Worm (Caenorhabditis elegans) whole organism, late embryonic: ENCODE measurements around the gene F02E11.2.

Experiments used
- ceh-48 ChIP-seq: sonication (generic microtip); optimal IDR thresholded peaks from 2 replicates; lab custom pipeline; 2016; ENCODE audit warnings: missing genetic modification characterization, inconsistent platforms, missing compliant biosample characterization
- elt-2 ChIP-seq: sonication (generic microtip); optimal IDR thresholded peaks from 2 replicates; lab custom pipeline; 2016; ENCODE audit warnings: missing genetic modification reagents, missing genetic modification characterization, missing compliant biosample characterization
- hlh-15 ChIP-seq: sonication (generic microtip); optimal IDR thresholded peaks from 2 replicates; lab custom pipeline; 2016; ENCODE audit warnings: missing genetic modification characterization, missing compliant biosample characterization
- hlh-8 ChIP-seq: sonication (generic microtip); optimal IDR thresholded peaks from 2 replicates; lab custom pipeline; 2016; ENCODE audit warnings: missing genotype, missing genetic modification characterization, missing compliant biosample characterization
- lim-6 ChIP-seq: sonication (generic microtip); optimal IDR thresholded peaks from 2 replicates; lab custom pipeline; 2016; ENCODE audit warnings: missing genetic modification characterization, missing compliant biosample characterization
- pag-3 ChIP-seq: sonication (generic microtip); optimal IDR thresholded peaks from 2 replicates; lab custom pipeline; 2016; ENCODE audit warnings: missing compliant biosample characterization, missing genetic modification characterization, borderline replicate concordance
- pha-4 ChIP-seq: fragments of 150-350 bp; optimal IDR thresholded peaks from 2 replicates; lab custom pipeline; 2018; ENCODE audit warnings: missing biosample characterization, missing genetic modification reagents, missing genetic modification characterization

- TF ChIP-seq ceh-48: no peak
- TF ChIP-seq pha-4 (tag; lab: Kevin White, UChicago): no peak
- no peak for TF ChIP-seq lim-6
- no peak for TF ChIP-seq hlh-15 (tag; lab: Kevin White, UChicago)
- TF ChIP-seq hlh-8 (tag; lab: Kevin White, UChicago): no peak
- no peak for TF ChIP-seq elt-2
- TF ChIP-seq pag-3: no peak
Observed at ce11 chrII:3270598-3270997, 8.0 kb downstream of the F02E11.2 start.
